Fruit fly (Drosophila melanogaster): ENCODE data around the gene CG13674.

Gene CG13674

DNA sequence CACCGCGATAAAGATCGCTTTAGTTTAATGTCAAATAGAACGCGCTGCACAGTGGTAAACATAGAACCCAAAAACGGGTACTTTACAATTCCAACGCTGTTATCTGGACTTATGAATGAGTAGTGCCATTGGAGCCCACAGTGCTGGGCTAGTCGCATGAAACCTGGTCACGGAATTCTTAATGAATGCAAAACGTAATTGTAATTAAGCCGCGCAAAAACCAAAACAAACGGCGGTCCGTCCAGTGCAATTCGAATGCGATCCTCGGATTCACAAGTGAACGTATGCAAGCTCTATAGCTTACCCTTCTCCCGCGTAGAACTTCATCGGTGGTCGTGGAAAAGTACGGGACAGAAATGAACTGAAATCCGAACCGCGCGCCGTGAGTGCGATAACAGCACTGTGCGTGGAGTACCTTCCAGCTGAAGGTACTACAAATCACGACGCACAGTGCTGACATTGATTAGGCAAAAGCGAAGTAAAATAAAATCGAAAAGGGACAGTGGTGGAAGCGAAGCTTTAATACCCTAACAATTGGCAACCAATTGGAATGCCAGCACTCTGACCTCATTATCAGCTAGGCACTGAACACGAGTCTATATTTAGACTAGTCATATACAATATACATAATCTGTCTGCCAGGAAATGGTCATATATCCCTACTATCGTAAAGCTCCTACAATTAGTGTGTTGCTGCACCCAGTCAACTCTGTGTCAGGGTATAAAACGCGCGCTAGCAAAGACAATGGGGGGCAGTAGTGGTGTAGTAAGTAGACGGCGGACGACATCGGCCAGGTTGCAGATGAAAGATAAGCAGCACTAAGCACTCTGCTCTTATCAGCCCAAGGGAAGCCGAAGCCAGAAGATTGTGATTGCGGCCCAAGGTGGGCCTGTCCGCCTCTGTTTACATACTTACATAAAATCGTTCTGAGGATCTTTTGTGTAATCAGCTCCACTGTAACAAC lies 33.2 kb downstream of the CG13674 start:
- TF ChIP-seq klu (GFP tag; IDR thresholded peaks at IDR 0.05) (0 out of 2 replicates have a peak, but pooled peaks have one; percentile 13), CG18262 (tag; optimal IDR thresholded peaks at IDR 0.05) (peak; percentile 31), CG34422 (GFP tag; IDR thresholded peaks at IDR 0.05) (peak; percentile 54; the same call in 2 of the 3 replicates), NK7.1 (GFP tag; optimal IDR thresholded peaks at IDR 0.05) (no peak), CG7928 (GFP tag; optimal IDR thresholded peaks at IDR 0.05) (no peak), ken (GFP tag; IDR thresholded peaks at IDR 0.05) (no peak), CG33557 (GFP tag; optimal IDR thresholded peaks at IDR 0.05) (no peak), CG2129 (GFP tag; IDR thresholded peaks at IDR 0.05; ENCODE audit: partially characterized antibody) (no peak), pan (optimal IDR thresholded peaks at IDR 0.05) (no peak), pan (GFP tag; optimal IDR thresholded peaks at IDR 0.05 in 1 of 2, IDR thresholded peaks at IDR 0.05 in 1 of 2) (peak in 1 of 2 experiments; percentile 46), CG4617 (GFP tag; optimal IDR thresholded peaks at IDR 0.05; ENCODE audit: borderline replicate concordance) (no peak), CG3838 (GFP tag; optimal IDR thresholded peaks at IDR 0.05) (no peak), Hmx (GFP tag; optimal IDR thresholded peaks at IDR 0.05) (no peak), Dek (tag; optimal IDR thresholded peaks at IDR 0.05) (peak; percentile 17), hkb (optimal IDR thresholded peaks at IDR 0.05) (no peak), hkb (GFP tag; IDR thresholded peaks at IDR 0.05) (peak; percentile 63), pum (GFP tag; optimal IDR thresholded peaks at IDR 0.05) (peak; percentile 38), CG7271 (tag; optimal IDR thresholded peaks at IDR 0.05) (no peak), CG12391 (tag; optimal IDR thresholded peaks at IDR 0.05) (peak; percentile 55), so (GFP tag; IDR thresholded peaks at IDR 0.05) (no peak), CG12942 (GFP tag; optimal IDR thresholded peaks at IDR 0.05) (peak; percentile 26), maf-S (GFP tag; optimal IDR thresholded peaks at IDR 0.05) (peak; percentile 23), jing (GFP tag; optimal IDR thresholded peaks at IDR 0.05) (no peak), CG32772 (GFP tag; IDR thresholded peaks at IDR 0.05) (peak; percentile 48), tap (tag; optimal IDR thresholded peaks at IDR 0.05) (peak; percentile 31), CG30020 (tag; optimal IDR thresholded peaks at IDR 0.05) (no peak), D (optimal IDR thresholded peaks at IDR 0.05) (peak; percentile 2), D (GFP tag; optimal IDR thresholded peaks at IDR 0.05) (peak; percentile 22), sob (GFP tag; IDR thresholded peaks at IDR 0.05) (peak; percentile 42; the same call in 1 of the 2 replicates), Oaz (GFP tag; IDR thresholded peaks at IDR 0.05) (0 out of 2 replicates have a peak, but pooled peaks have one; percentile 30), NfI (GFP tag; optimal IDR thresholded peaks at IDR 0.05) (peak; percentile 24), CG18476 (GFP tag; optimal IDR thresholded peaks at IDR 0.05) (peak; percentile 31), Antp (GFP tag; optimal IDR thresholded peaks at IDR 0.05) (peak; percentile 50), Kr (GFP tag; optimal IDR thresholded peaks at IDR 0.05) (no peak), Optix (GFP tag; IDR thresholded peaks at IDR 0.05) (peak; percentile 56; the same call in 1 of the 3 replicates), ind (GFP tag; optimal IDR thresholded peaks at IDR 0.05) (peak; percentile 51), HmgZ (tag; optimal IDR thresholded peaks at IDR 0.05) (no peak), Dref (GFP tag; IDR thresholded peaks at IDR 0.05) (no peak), crc (GFP tag; optimal IDR thresholded peaks at IDR 0.05) (no peak), Chrac-16 (GFP tag; optimal IDR thresholded peaks at IDR 0.05) (peak; percentile 34), CG7357 (GFP tag; IDR thresholded peaks at IDR 0.05) (peak; percentile 53; the same call in 1 of the 3 replicates), tna (GFP tag; IDR thresholded peaks at IDR 0.05; ENCODE audit: partially characterized antibody) (no peak), CG6654 (GFP tag; optimal IDR thresholded peaks at IDR 0.05) (peak; percentile 2), Atf6 (GFP tag; IDR thresholded peaks at IDR 0.05) (peak; percentile 67), CG16863 (GFP tag; optimal IDR thresholded peaks at IDR 0.05) (peak; percentile 63), mirr (GFP tag; optimal IDR thresholded peaks at IDR 0.05) (peak; percentile 93), CG11085 (GFP tag; IDR thresholded peaks at IDR 0.05) (no peak), CG34224 (GFP tag; IDR thresholded peaks at IDR 0.05; ENCODE audit: partially characterized antibody) (0 out of 3 replicates have a peak, but pooled peaks have one; percentile 15), Rx (GFP tag; IDR thresholded peaks at IDR 0.05) (no peak)

Measured in whole organism, embryonic.